Worm (Caenorhabditis elegans) whole organism, L1 larva: ENCODE measurements around the gene dhs-23.

Experiments
- ceh-82 ChIP-seq, 3 experiments: fragments of 150-350 bp in 1 of 3; sonication (generic microtip) in 2 of 3; optimal IDR thresholded peaks; 2 replicates each; lab custom pipeline; 2014 to 2017; ENCODE audit warnings: missing biosample characterization in 3 of 3, missing genetic modification characterization in 3 of 3
- egl-13 ChIP-seq: sonication (generic microtip); optimal IDR thresholded peaks from 2 replicates; lab custom pipeline; 2016; ENCODE audit warnings: missing genotype, missing genetic modification reagents, missing genetic modification characterization, missing compliant biosample characterization
- egl-27 ChIP-seq, 2 experiments: fragments of 150-350 bp in 1 of 2; sonication (generic microtip); optimal IDR thresholded peaks; 3 replicates each; lab custom pipeline; 2017 to 2018; ENCODE audit warnings: missing biosample characterization in 2 of 2, missing genetic modification characterization in 2 of 2, missing genetic modification reagents in 2 of 2
- elt-3 ChIP-seq, 6 experiments: fragments of 150-350 bp in 1 of 6; sonication (generic microtip); optimal IDR thresholded peaks; 2 replicates each; lab custom pipeline; 2017 to 2018; ENCODE audit warnings: missing biosample characterization in 6 of 6, missing genetic modification characterization in 6 of 6, inconsistent platforms in 1 of 6
- jun-1 ChIP-seq: fragments of 150-350 bp; optimal IDR thresholded peaks from 2 replicates; lab custom pipeline; 2014; ENCODE audit warnings: missing biosample characterization, missing genetic modification reagents, missing genetic modification characterization
- lin-13 ChIP-seq: fragments of 150-350 bp; optimal IDR thresholded peaks from 2 replicates; lab custom pipeline; 2014; ENCODE audit warnings: missing biosample characterization, missing genetic modification reagents, missing genetic modification characterization
- lin-15B ChIP-seq: fragments of 150-350 bp; sonication (generic microtip); optimal IDR thresholded peaks from 3 replicates; lab custom pipeline; 2014; ENCODE audit warnings: missing biosample characterization, missing genetic modification characterization
- lin-39 ChIP-seq: fragments of 150-350 bp; optimal IDR thresholded peaks from 2 replicates; lab custom pipeline; 2014; ENCODE audit warnings: missing biosample characterization, missing genetic modification reagents, missing genetic modification characterization
- lsy-2 ChIP-seq, 2 experiments: fragments of 150-350 bp; optimal IDR thresholded peaks; 2 replicates each; lab custom pipeline; 2014; ENCODE audit warnings: missing biosample characterization in 2 of 2, missing genetic modification characterization in 2 of 2
- mdl-1 ChIP-seq, 2 experiments: fragments of 150-350 bp; optimal IDR thresholded peaks; 2 replicates each; lab custom pipeline; 2014 to 2017; ENCODE audit warnings: missing biosample characterization in 2 of 2, missing genetic modification characterization in 2 of 2, inconsistent platforms in 1 of 2
- nhr-77 ChIP-seq: fragments of 150-350 bp; optimal IDR thresholded peaks from 2 replicates; lab custom pipeline; 2014; ENCODE audit warnings: missing biosample characterization, missing genetic modification characterization
- snpc-4 ChIP-seq: fragments of 150-350 bp; optimal IDR thresholded peaks from 2 replicates; lab custom pipeline; 2014; ENCODE audit warnings: missing biosample characterization, missing genetic modification characterization
- unc-62 ChIP-seq: fragments of 150-350 bp; optimal IDR thresholded peaks from 2 replicates; lab custom pipeline; 2014; ENCODE audit warnings: missing biosample characterization, missing genetic modification reagents, missing genetic modification characterization
- unc-86 ChIP-seq: sonication (generic microtip); optimal IDR thresholded peaks from 2 replicates; lab custom pipeline; 2016; ENCODE audit warnings: missing genetic modification characterization, missing compliant biosample characterization

- no peak for TF ChIP-seq lin-15B (tag; lab: Kevin White, UChicago)
- TF ChIP-seq mdl-1 (tag; optimal IDR thresholded peaks at IDR 0.05; lab: Kevin White, UChicago): no peak
- TF ChIP-seq egl-27 (tag; optimal IDR thresholded peaks at IDR 0.05; lab: Kevin White, UChicago): no peak
- TF ChIP-seq snpc-4 (tag; lab: Kevin White, UChicago): no peak
- TF ChIP-seq ceh-82 (tag; optimal IDR thresholded peaks at IDR 0.05; lab: Kevin White, UChicago): no peak
- no peak for TF ChIP-seq nhr-77 (tag; lab: Kevin White, UChicago)
- no peak for TF ChIP-seq lsy-2 (tag; optimal IDR thresholded peaks at IDR 0.05; lab: Kevin White, UChicago)
- TF ChIP-seq egl-13: no peak
- no peak for TF ChIP-seq unc-86 (tag; lab: Kevin White, UChicago)
- TF ChIP-seq elt-3 (tag; optimal IDR thresholded peaks at IDR 0.05; lab: Kevin White, UChicago): no peak
- no peak for TF ChIP-seq lin-39 (tag; lab: Kevin White, UChicago)
- no peak for TF ChIP-seq jun-1
- TF ChIP-seq unc-62 (GFP tag; lab: Kevin White, UChicago): no peak
- TF ChIP-seq lin-13 (GFP tag; lab: Kevin White, UChicago): no peak
Observed at ce11 chrV:15412625-15413024, 31.6 kb downstream of the dhs-23 start, which contains the start of gene srbc-63.
